Fruit fly (Drosophila melanogaster) whole organism, pupa: ENCODE results near the gene Mlc-c.

ENCODE experiments used
- CG13204 ChIP-seq: fragments of 200-800 bp; sonication (Bioruptor generic); optimal IDR thresholded peaks from 2 replicates; lab custom pipeline; 2018; ENCODE audit warnings: missing biosample characterization, mild to moderate bottlenecking, missing genetic modification characterization, moderate library complexity
- CG32121 ChIP-seq: fragments of 200-800 bp; sonication (Bioruptor generic); IDR thresholded peaks from 2 replicates; pipeline ENCODE4 v1.3.6; 2022; ENCODE audit warnings: missing biosample characterization, missing genetic modification characterization
- Snoo ChIP-seq: fragments of 200-800 bp; sonication (Bioruptor generic); optimal IDR thresholded peaks from 3 replicates; lab custom pipeline; 2017; ENCODE audit warnings: missing biosample characterization, mild to moderate bottlenecking, missing genetic modification characterization, inconsistent platforms

DNA sequence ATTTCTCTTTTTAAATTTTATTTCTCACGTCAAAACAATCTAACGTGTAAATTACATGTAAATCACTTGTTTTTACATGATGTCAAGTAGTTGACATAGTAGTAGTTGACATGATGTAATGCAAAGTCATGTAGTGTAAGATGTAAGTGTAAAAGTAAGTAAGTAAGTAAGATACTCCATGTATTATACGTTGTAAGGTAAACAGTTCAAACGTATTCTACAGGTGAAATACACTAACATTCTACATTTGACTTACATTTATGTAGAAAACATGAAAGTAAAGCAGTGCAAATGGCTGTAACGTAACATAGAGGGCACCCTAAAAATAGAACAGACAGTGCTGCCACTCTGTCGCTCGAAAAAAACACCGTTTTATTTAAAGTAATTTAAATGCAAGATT lies 9.4 kb downstream of the Mlc-c start:
- TF ChIP-seq CG13204 (no peak), Snoo (no peak), CG32121 (no peak)
